Worm (Caenorhabditis elegans) whole organism, late embryonic: Measurements from ENCODE around the gene C04H5.1.

Source experiments
- F13H6.1 ChIP-seq: sonication (generic microtip); optimal IDR thresholded peaks from 2 replicates; lab custom pipeline; 2016; ENCODE audit warnings: missing genetic modification characterization, missing compliant biosample characterization
- ama-1 ChIP-seq: fragments of 150-350 bp; optimal IDR thresholded peaks from 2 replicates; lab custom pipeline; 2014
- elt-2 ChIP-seq: sonication (generic microtip); optimal IDR thresholded peaks from 2 replicates; lab custom pipeline; 2016; ENCODE audit warnings: missing genetic modification reagents, missing genetic modification characterization, missing compliant biosample characterization
- hlh-8 ChIP-seq: sonication (generic microtip); optimal IDR thresholded peaks from 2 replicates; lab custom pipeline; 2016; ENCODE audit warnings: missing genotype, missing genetic modification characterization, missing compliant biosample characterization
- lim-6 ChIP-seq: sonication (generic microtip); optimal IDR thresholded peaks from 2 replicates; lab custom pipeline; 2016; ENCODE audit warnings: missing genetic modification characterization, missing compliant biosample characterization
- nhr-11 ChIP-seq: fragments of 150-350 bp; optimal IDR thresholded peaks from 2 replicates; lab custom pipeline; 2014; ENCODE audit warnings: missing biosample characterization, missing genetic modification characterization
- pqm-1 ChIP-seq: sonication (generic microtip); optimal IDR thresholded peaks from 2 replicates; lab custom pipeline; 2016; ENCODE audit warnings: missing genetic modification characterization, missing compliant biosample characterization

DNA sequence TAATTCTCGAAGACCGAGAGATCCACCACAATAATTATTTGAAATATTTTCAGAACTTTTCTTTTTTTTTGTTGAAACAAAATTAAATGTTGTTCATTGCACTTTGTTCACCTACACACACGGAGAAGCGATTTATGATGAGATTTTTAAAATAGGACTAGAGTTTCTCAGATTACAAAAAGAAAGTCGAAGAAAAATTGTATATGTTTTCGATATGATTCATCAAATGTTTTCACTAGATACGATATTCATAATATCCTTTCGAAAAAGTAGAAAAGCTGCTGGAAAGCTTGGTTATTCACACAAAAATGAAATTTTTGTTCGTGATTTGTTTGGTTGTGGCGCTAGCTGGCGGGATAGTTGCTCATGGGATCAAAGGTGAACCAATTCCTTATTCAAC, 9.1 kb upstream of the C04H5.1 start, which contains the start of gene F57C2.4:
- TF ChIP-seq F13H6.1 (tag; lab: Kevin White, UChicago) = no peak
- no peak for TF ChIP-seq elt-2 (tag; lab: Kevin White, UChicago)
- no peak for TF ChIP-seq pqm-1 (tag; lab: Kevin White, UChicago)
- TF ChIP-seq hlh-8 (tag; lab: Kevin White, UChicago) = no peak
- no peak for TF ChIP-seq lim-6
- no peak for TF ChIP-seq nhr-11
- TF ChIP-seq ama-1 (lab: Kevin White, UChicago) = no peak
